Fruit fly (Drosophila melanogaster) whole organism, adult: Measurements from ENCODE around the gene CG43750.

ENCODE experiments used
- CG14711 ChIP-seq: fragments of 200-800 bp; sonication (Bioruptor generic); optimal IDR thresholded peaks from 2 replicates; lab custom pipeline; 2018; ENCODE audit warnings: missing biosample characterization, mild to moderate bottlenecking, missing genetic modification characterization, moderate library complexity
- Crg-1 ChIP-seq: fragments of 200-800 bp; sonication (Bioruptor generic); optimal IDR thresholded peaks from 2 replicates; lab custom pipeline; 2016; ENCODE audit warnings: missing biosample characterization, missing genetic modification characterization
- cnc ChIP-seq, 2 experiments: fragments of >200 bp; optimal IDR thresholded peaks; 2 replicates each; lab custom pipeline; 2017
- kay ChIP-seq: fragments of 200-800 bp; sonication (Bioruptor generic); peaks from one replicate; lab custom pipeline; 2016; ENCODE audit warnings: missing biosample characterization, missing genetic modification characterization, borderline replicate concordance
- pad ChIP-seq: fragments of 200-800 bp; sonication (Bioruptor generic); optimal IDR thresholded peaks from 3 replicates; lab custom pipeline; 2017; ENCODE audit warnings: missing biosample characterization, missing genetic modification characterization, mild to moderate bottlenecking, moderate library complexity, missing genetic modification reagents

- TF ChIP-seq CG14711 (tag; lab: Kevin White, UChicago) = no peak
- no peak for TF ChIP-seq pad
- TF ChIP-seq Crg-1 (GFP tag; lab: Kevin White, UChicago) = no peak
- TF ChIP-seq cnc (optimal IDR thresholded peaks at IDR 0.05; lab: Kevin White, UChicago) = no peak
- TF ChIP-seq kay = no peak
These were observed 35.2 kb upstream of the CG43750 start for dm6 chr2L:2425652-2426192.
